Worm (Caenorhabditis elegans) whole organism, mixed stage, embryonic: ENCODE data around the gene T22F3.7.

ENCODE experiments used
- M03D4.4 ChIP-seq: sonication (generic microtip); optimal IDR thresholded peaks from 2 replicates; lab custom pipeline; 2017; ENCODE audit warnings: mild to moderate bottlenecking, missing genetic modification characterization, missing compliant biosample characterization
- blmp-1 ChIP-seq: fragments of 150-350 bp; optimal IDR thresholded peaks from 2 replicates; lab custom pipeline; 2014; ENCODE audit warnings: missing biosample characterization, missing genetic modification characterization
- ceh-43 ChIP-seq: fragments of 200-800 bp; sonication (Bioruptor generic); optimal IDR thresholded peaks from 2 replicates; lab custom pipeline; 2018; ENCODE audit warnings: mild to moderate bottlenecking, missing genetic modification characterization, moderate library complexity, missing compliant biosample characterization
- ceh-83 ChIP-seq: fragments of 200-800 bp; sonication (Bioruptor generic); optimal IDR thresholded peaks from 2 replicates; lab custom pipeline; 2018; ENCODE audit warnings: mild to moderate bottlenecking, missing genetic modification characterization, missing compliant biosample characterization
- ces-1 ChIP-seq: fragments of 150-350 bp; optimal IDR thresholded peaks from 2 replicates; lab custom pipeline; 2014; ENCODE audit warnings: missing biosample characterization, missing genetic modification reagents, missing genetic modification characterization
- cnd-1 ChIP-seq: fragments of 200-800 bp; sonication (Bioruptor generic); optimal IDR thresholded peaks from 2 replicates; lab custom pipeline; 2018; ENCODE audit warnings: mild to moderate bottlenecking, missing genetic modification characterization, missing compliant biosample characterization
- drap-1 ChIP-seq: fragments of 200-800 bp; sonication (Bioruptor generic); optimal IDR thresholded peaks from 3 replicates; lab custom pipeline; 2018; ENCODE audit warnings: mild to moderate bottlenecking, missing genetic modification characterization, missing compliant biosample characterization
- elt-3 ChIP-seq: fragments of 150-350 bp; optimal IDR thresholded peaks from 2 replicates; lab custom pipeline; 2014; ENCODE audit warnings: missing biosample characterization, missing genetic modification characterization
- flh-1 ChIP-seq: fragments of 200-800 bp; sonication (Bioruptor generic); optimal IDR thresholded peaks from 2 replicates; lab custom pipeline; 2018; ENCODE audit warnings: mild to moderate bottlenecking, missing genetic modification characterization, moderate library complexity, missing compliant biosample characterization
- ham-2 ChIP-seq: fragments of 200-800 bp; sonication (Bioruptor generic); optimal IDR thresholded peaks from 2 replicates; lab custom pipeline; 2018; ENCODE audit warnings: mild to moderate bottlenecking, missing genetic modification characterization, missing compliant biosample characterization
- lin-13 ChIP-seq: fragments of 150-350 bp; optimal IDR thresholded peaks from 2 replicates; lab custom pipeline; 2014; ENCODE audit warnings: missing biosample characterization, missing genetic modification characterization
- mab-5 ChIP-seq: fragments of 150-350 bp; optimal IDR thresholded peaks from 2 replicates; lab custom pipeline; 2014; ENCODE audit warnings: missing biosample characterization, missing genetic modification characterization
- mep-1 ChIP-seq: fragments of 150-350 bp; optimal IDR thresholded peaks from 2 replicates; lab custom pipeline; 2017; ENCODE audit warnings: missing biosample characterization, missing genetic modification reagents, missing genetic modification characterization, inconsistent platforms
- mls-2 ChIP-seq: sonication (generic microtip); optimal IDR thresholded peaks from 2 replicates; lab custom pipeline; 2016; ENCODE audit warnings: mild to moderate bottlenecking, missing genetic modification characterization, moderate library complexity, missing compliant biosample characterization
- nhr-12 ChIP-seq: fragments of 150-350 bp; optimal IDR thresholded peaks from 2 replicates; lab custom pipeline; 2014; ENCODE audit warnings: missing biosample characterization, missing genetic modification characterization
- nhr-2 ChIP-seq: fragments of 150-350 bp; optimal IDR thresholded peaks from 2 replicates; lab custom pipeline; 2014; ENCODE audit warnings: missing biosample characterization, missing genetic modification characterization
- nhr-237 ChIP-seq: fragments of 150-350 bp; optimal IDR thresholded peaks from 2 replicates; lab custom pipeline; 2014; ENCODE audit warnings: missing biosample characterization, missing genetic modification characterization
- nhr-28 ChIP-seq: fragments of 150-350 bp; optimal IDR thresholded peaks from 2 replicates; lab custom pipeline; 2014; ENCODE audit warnings: missing biosample characterization, missing genetic modification characterization
- nhr-76 ChIP-seq: sonication (generic microtip); optimal IDR thresholded peaks from 2 replicates; lab custom pipeline; 2017; ENCODE audit warnings: missing biosample characterization, missing genetic modification characterization
- pha-4 ChIP-seq: fragments of 150-350 bp; optimal IDR thresholded peaks from 2 replicates; lab custom pipeline; 2018; ENCODE audit warnings: missing biosample characterization, missing genetic modification reagents, missing genetic modification characterization
- sem-2 ChIP-seq: fragments of 200-800 bp; sonication (Bioruptor generic); optimal IDR thresholded peaks from 2 replicates; lab custom pipeline; 2018; ENCODE audit warnings: mild to moderate bottlenecking, missing genetic modification characterization, missing compliant biosample characterization
- snpc-4 ChIP-seq: fragments of 150-350 bp; optimal IDR thresholded peaks from 2 replicates; lab custom pipeline; 2014; ENCODE audit warnings: missing biosample characterization, missing genetic modification characterization
- sptf-1 ChIP-seq: sonication (generic microtip); optimal IDR thresholded peaks from 2 replicates; lab custom pipeline; 2017; ENCODE audit warnings: mild to moderate bottlenecking, missing genetic modification characterization, moderate library complexity, missing compliant biosample characterization
- unc-62 ChIP-seq: fragments of 150-350 bp; optimal IDR thresholded peaks from 2 replicates; lab custom pipeline; 2014; ENCODE audit warnings: missing biosample characterization, missing genetic modification reagents, missing genetic modification characterization
- zip-8 ChIP-seq: fragments of 150-350 bp; optimal IDR thresholded peaks from 2 replicates; lab custom pipeline; 2014; ENCODE audit warnings: missing biosample characterization, missing genetic modification characterization
- ztf-11 ChIP-seq: fragments of 150-350 bp; optimal IDR thresholded peaks from 2 replicates; lab custom pipeline; 2014; ENCODE audit warnings: missing biosample characterization, missing genetic modification characterization

The T22F3.7 gene

DNA sequence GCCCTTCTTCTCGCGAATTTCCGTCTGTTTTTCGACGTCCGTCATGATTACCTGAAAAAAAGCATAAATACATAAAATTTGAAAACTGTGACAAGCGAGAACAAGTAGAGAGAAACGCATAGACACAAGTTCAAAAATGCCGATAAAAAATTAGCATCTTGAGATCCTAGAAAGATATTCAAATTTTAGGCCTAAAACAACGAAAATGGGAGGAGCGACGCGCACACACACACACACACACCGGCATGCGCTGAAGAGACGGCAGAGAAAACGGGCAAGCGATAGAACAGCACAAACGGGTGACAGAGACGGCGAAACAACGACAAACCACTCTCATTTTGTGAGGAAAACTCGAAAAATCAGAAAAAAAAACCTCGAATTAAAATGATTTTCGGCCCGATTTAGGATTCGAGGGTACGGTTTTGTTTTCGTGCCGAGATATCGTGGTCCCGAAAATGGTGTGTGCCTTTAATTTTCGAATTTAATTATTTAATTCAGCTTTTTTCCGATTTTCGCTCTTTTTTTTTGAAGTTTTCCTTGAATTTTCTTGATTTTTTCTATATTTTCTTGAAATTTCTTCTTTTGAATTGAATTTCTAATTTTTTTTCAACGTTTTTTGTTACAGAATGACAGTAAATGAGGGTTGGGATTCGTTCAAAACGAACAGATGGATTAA, 14.3 kb downstream of the T22F3.7 start, which contains the start of the genes rpl-11.1 and T22F3.2:
TSS of gene rpl-11.1 (minus strand) at position 51 of the 676 bp plus-strand sequence.
TSS of gene T22F3.2 (plus strand) at position 626 of the 676 bp plus-strand sequence.
- no peak for TF ChIP-seq snpc-4 (tag; lab: Kevin White, UChicago)
- TF ChIP-seq mab-5 = no peak
- no peak for TF ChIP-seq mep-1 (tag; lab: Kevin White, UChicago)
- TF ChIP-seq nhr-76 (tag; lab: Kevin White, UChicago) = no peak

- TF ChIP-seq ham-2 (GFP tag; lab: Kevin White, UChicago) (no peak), pha-4 (tag; lab: Kevin White, UChicago) (no peak), ces-1 (GFP tag; lab: Kevin White, UChicago) (no peak), nhr-2 (tag; lab: Kevin White, UChicago) (no peak), flh-1 (GFP tag; lab: Kevin White, UChicago) (no peak), sptf-1 (tag; lab: Kevin White, UChicago) (no peak), sem-2 (GFP tag; lab: Kevin White, UChicago) (no peak), ceh-83 (no peak)
Measured at ce11 chrV:3585011-3585410, 15.5 kb downstream of the T22F3.7 start.

DNA sequence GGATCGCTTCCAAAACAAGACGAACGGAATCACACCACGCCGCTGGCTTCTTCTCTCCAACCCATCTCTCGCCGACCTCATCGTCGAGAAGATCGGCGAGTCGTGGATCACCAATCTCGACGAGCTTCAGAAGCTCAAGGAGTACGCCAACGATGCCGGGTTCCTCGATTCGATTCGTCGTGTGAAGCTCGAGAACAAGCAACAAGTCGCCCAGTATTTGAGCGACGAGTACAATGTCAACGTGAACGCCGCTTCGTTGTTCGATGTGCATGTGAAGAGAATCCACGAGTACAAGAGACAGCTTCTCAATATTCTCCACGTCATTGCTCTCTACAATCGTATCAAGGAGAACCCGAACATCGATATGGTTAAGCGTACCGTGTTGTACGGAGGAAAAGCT, 16.8 kb downstream of the T22F3.7 start:
- TF ChIP-seq pha-4 (tag; lab: Kevin White, UChicago) (no peak), ces-1 (GFP tag; lab: Kevin White, UChicago) (no peak), nhr-237 (tag; lab: Kevin White, UChicago) (no peak), sem-2 (GFP tag; lab: Kevin White, UChicago) (no peak), elt-3 (tag; lab: Kevin White, UChicago) (no peak), cnd-1 (no peak), lin-13 (tag; lab: Kevin White, UChicago) (no peak)

- TF ChIP-seq drap-1 (GFP tag; lab: Kevin White, UChicago) (no peak), sem-2 (GFP tag; lab: Kevin White, UChicago) (no peak), lin-13 (tag; lab: Kevin White, UChicago) (no peak), nhr-2 (tag; lab: Kevin White, UChicago) (no peak), ham-2 (GFP tag; lab: Kevin White, UChicago) (no peak), snpc-4 (tag; lab: Kevin White, UChicago) (no peak), nhr-12 (tag; lab: Kevin White, UChicago) (no peak), pha-4 (tag; lab: Kevin White, UChicago) (no peak), blmp-1 (tag; lab: Kevin White, UChicago) (no peak), mep-1 (tag; lab: Kevin White, UChicago) (no peak), nhr-237 (tag; lab: Kevin White, UChicago) (no peak)
Measured at ce11 chrV:3582671-3583070, 17.8 kb downstream of the T22F3.7 start.

DNA sequence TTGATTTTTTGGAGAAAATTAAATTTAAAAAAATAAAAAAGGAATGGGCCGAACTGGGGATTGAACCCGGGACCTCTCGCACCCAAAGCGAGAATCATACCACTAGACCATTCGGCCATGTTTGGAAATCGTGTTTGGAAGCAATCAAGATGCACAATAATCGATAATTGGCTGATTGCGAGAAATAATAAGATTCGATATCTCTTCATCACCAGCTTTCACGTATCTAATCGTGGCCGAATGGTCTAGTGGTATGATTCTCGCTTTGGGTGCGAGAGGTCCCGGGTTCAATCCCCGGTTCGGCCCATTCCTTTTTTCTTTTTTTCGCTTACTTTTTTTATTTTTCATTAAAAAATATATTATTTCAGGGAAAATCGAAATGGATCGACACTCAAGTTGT, 18.4 kb downstream of the T22F3.7 start:
- TF ChIP-seq mab-5 (no peak), blmp-1 (tag; lab: Kevin White, UChicago) (no peak)

- TF ChIP-seq ceh-43 (GFP tag; lab: Kevin White, UChicago) (no peak), cnd-1 (no peak), nhr-28 (tag; lab: Kevin White, UChicago) (no peak), sptf-1 (tag; lab: Kevin White, UChicago) (no peak), drap-1 (GFP tag; lab: Kevin White, UChicago) (no peak), M03D4.4 (no peak), nhr-76 (tag; lab: Kevin White, UChicago) (no peak), nhr-237 (tag; lab: Kevin White, UChicago) (no peak), unc-62 (GFP tag; lab: Kevin White, UChicago) (no peak), mep-1 (tag; lab: Kevin White, UChicago) (no peak), zip-8 (tag; lab: Kevin White, UChicago) (no peak), ztf-11 (no peak), ceh-83 (no peak), elt-3 (tag; lab: Kevin White, UChicago) (no peak)
- TF ChIP-seq, all 35 proteins: peak for 0
Measured at ce11 chrV:3581643-3582042, 18.8 kb downstream of the T22F3.7 start.

DNA sequence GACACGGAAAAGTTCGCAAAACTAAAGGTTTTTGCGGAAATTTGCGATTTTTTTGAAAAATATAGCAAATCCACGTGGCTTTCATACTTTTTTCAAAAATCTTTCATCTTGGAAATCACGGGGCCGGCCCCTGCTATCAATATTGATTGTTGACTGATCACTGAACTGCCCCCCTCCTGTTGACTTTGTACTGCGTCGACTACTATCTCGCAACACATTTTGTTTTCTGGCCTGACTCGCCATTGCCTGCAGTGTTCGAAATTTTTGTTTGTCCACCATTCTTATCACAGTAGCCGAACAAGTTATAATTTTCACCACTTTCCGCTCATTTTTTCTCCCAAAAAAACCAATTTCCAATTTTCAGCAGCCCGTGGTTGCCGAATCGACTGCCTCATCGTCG, 19.4 kb downstream of the T22F3.7 start:
- TF ChIP-seq cnd-1 = no peak
- TF ChIP-seq snpc-4 (tag; lab: Kevin White, UChicago) = no peak
- TF ChIP-seq nhr-12 (tag; lab: Kevin White, UChicago) = no peak
- no peak for TF ChIP-seq M03D4.4
- TF ChIP-seq sptf-1 (tag; lab: Kevin White, UChicago) = no peak
- no peak for TF ChIP-seq mls-2
- no peak for TF ChIP-seq ceh-83
- TF ChIP-seq sem-2 (GFP tag; lab: Kevin White, UChicago) = no peak
- TF ChIP-seq lin-13 (tag; lab: Kevin White, UChicago) = no peak
- no peak for TF ChIP-seq pha-4 (tag; lab: Kevin White, UChicago)
- TF ChIP-seq blmp-1 (tag; lab: Kevin White, UChicago) = no peak
- TF ChIP-seq nhr-2 (tag; lab: Kevin White, UChicago) = no peak
